Worm (Caenorhabditis elegans): ENCODE results near the gene K09C8.9.

ce11 chrX:10992177-10992576 lies 24.6 kb upstream of the K09C8.9 start, which contains the start of gene ver-3:
- TF ChIP-seq hlh-30 (tag; optimal IDR thresholded peaks at IDR 0.05; ENCODE audit: insufficient read depth) (no peak), pag-3 (tag; optimal IDR thresholded peaks at IDR 0.05; ENCODE audit: borderline replicate concordance) (no peak), pqm-1 (tag; optimal IDR thresholded peaks at IDR 0.05) (no peak), nhr-11 (tag; optimal IDR thresholded peaks at IDR 0.05) (no peak), tbx-2 (tag; optimal IDR thresholded peaks at IDR 0.05) (no peak)
